Fruit fly (Drosophila melanogaster): ENCODE results near the gene CG9121.

dm6 chr2L:5088649-5089270, 37.9 kb upstream of the CG9121 start:
- no peak for TF ChIP-seq CG8478 (optimal IDR thresholded peaks at IDR 0.05)
- no peak for TF ChIP-seq CTCF (optimal IDR thresholded peaks at IDR 0.05)
